Worm (Caenorhabditis elegans) whole organism, L1 larva: ENCODE results near the gene hpo-19.
A peak's percentile ranks its signal among the peaks of the same experiment; 100 is the strongest.

Experiments used
- C16A3.4 ChIP-seq: fragments of 150-350 bp; optimal IDR thresholded peaks from 2 replicates; lab custom pipeline; 2014; ENCODE audit warnings: missing biosample characterization, missing genetic modification characterization
- Y116A8C.19 ChIP-seq: sonication (generic microtip); optimal IDR thresholded peaks from 2 replicates; lab custom pipeline; 2016; ENCODE audit warnings: missing compliant biosample characterization, missing genetic modification characterization, borderline replicate concordance
- alr-1 ChIP-seq: fragments of 200-800 bp; sonication (Bioruptor generic); optimal IDR thresholded peaks from 2 replicates; lab custom pipeline; 2018; ENCODE audit warnings: borderline replicate concordance, mild to moderate bottlenecking, missing genetic modification characterization, missing compliant biosample characterization
- aly-2 ChIP-seq: fragments of 150-350 bp; optimal IDR thresholded peaks from 2 replicates; lab custom pipeline; 2014; ENCODE audit warnings: missing biosample characterization, missing genetic modification characterization
- ama-1 ChIP-seq: fragments of 150-350 bp; optimal IDR thresholded peaks from 2 replicates; lab custom pipeline; 2014
- blmp-1 ChIP-seq: fragments of 150-350 bp; optimal IDR thresholded peaks from 2 replicates; lab custom pipeline; 2014; ENCODE audit warnings: missing biosample characterization, missing genetic modification characterization
- ceh-8 ChIP-seq: fragments of 200-800 bp; sonication (Bioruptor generic); optimal IDR thresholded peaks from 2 replicates; lab custom pipeline; 2018; ENCODE audit warnings: mild to moderate bottlenecking, missing genetic modification characterization, moderate library complexity, missing compliant biosample characterization
- dsc-1 ChIP-seq: sonication (generic microtip); optimal IDR thresholded peaks from 2 replicates; lab custom pipeline; 2016; ENCODE audit warnings: mild to moderate bottlenecking, missing genetic modification characterization, missing compliant biosample characterization
- efl-1 ChIP-seq, 4 experiments: fragments of 150-350 bp; optimal IDR thresholded peaks in 3 of 4; peaks in 1 of 4; 1 replicate in 1 of 4; 2 replicates in 3 of 4; lab custom pipeline; 2014; ENCODE audit warnings: missing biosample characterization in 2 of 4, missing genetic modification characterization in 2 of 4, missing genetic modification reagents in 2 of 4
- egl-13 ChIP-seq: sonication (generic microtip); optimal IDR thresholded peaks from 2 replicates; lab custom pipeline; 2016; ENCODE audit warnings: missing genotype, missing genetic modification reagents, missing genetic modification characterization, missing compliant biosample characterization
- egl-27 ChIP-seq, 2 experiments: fragments of 150-350 bp in 1 of 2; sonication (generic microtip); optimal IDR thresholded peaks; 3 replicates each; lab custom pipeline; 2017 to 2018; ENCODE audit warnings: missing biosample characterization in 2 of 2, missing genetic modification characterization in 2 of 2, missing genetic modification reagents in 2 of 2
- elt-2 ChIP-seq: sonication (generic microtip); optimal IDR thresholded peaks from 2 replicates; lab custom pipeline; 2016; ENCODE audit warnings: missing genetic modification characterization, mild to moderate bottlenecking, inconsistent platforms, missing compliant biosample characterization, missing genetic modification reagents
- fkh-4 ChIP-seq: sonication (generic microtip); optimal IDR thresholded peaks from 2 replicates; lab custom pipeline; 2016; ENCODE audit warnings: missing compliant biosample characterization, missing genetic modification characterization, borderline replicate concordance
- grh-1 ChIP-seq: fragments of 200-800 bp; sonication (Bioruptor generic); IDR thresholded peaks from 2 replicates; pipeline ENCODE4 v1.3.6; 2022; ENCODE audit warnings: missing genetic modification reagents, missing genetic modification characterization, missing compliant biosample characterization
- hlh-4 ChIP-seq: sonication (generic microtip); optimal IDR thresholded peaks from 2 replicates; lab custom pipeline; 2016; ENCODE audit warnings: mild to moderate bottlenecking, missing genetic modification characterization, missing compliant biosample characterization
- lin-13 ChIP-seq: fragments of 150-350 bp; optimal IDR thresholded peaks from 2 replicates; lab custom pipeline; 2014; ENCODE audit warnings: missing biosample characterization, missing genetic modification reagents, missing genetic modification characterization
- lin-14 ChIP-seq: fragments of 200-800 bp; sonication (Bioruptor generic); optimal IDR thresholded peaks from 2 replicates; lab custom pipeline; 2018; ENCODE audit warnings: mild to moderate bottlenecking, missing genetic modification characterization, moderate library complexity, missing compliant biosample characterization
- lin-35 ChIP-seq, 2 experiments: fragments of 150-350 bp; optimal IDR thresholded peaks; 2 replicates each; lab custom pipeline; 2014; ENCODE audit warnings: missing biosample characterization in 2 of 2, missing genetic modification characterization in 2 of 2, missing genetic modification reagents in 2 of 2
- mdl-1 ChIP-seq, 2 experiments: fragments of 150-350 bp; optimal IDR thresholded peaks; 2 replicates each; lab custom pipeline; 2014 to 2017; ENCODE audit warnings: missing biosample characterization in 2 of 2, missing genetic modification characterization in 2 of 2, inconsistent platforms in 1 of 2
- mef-2 ChIP-seq: fragments of 150-350 bp; optimal IDR thresholded peaks from 2 replicates; lab custom pipeline; 2014; ENCODE audit warnings: missing biosample characterization, missing genetic modification characterization
- mep-1 ChIP-seq: fragments of 150-350 bp; optimal IDR thresholded peaks from 2 replicates; lab custom pipeline; 2014; ENCODE audit warnings: missing biosample characterization, missing genetic modification characterization
- nhr-12 ChIP-seq: sonication (generic microtip); optimal IDR thresholded peaks from 2 replicates; lab custom pipeline; 2017; ENCODE audit warnings: missing biosample characterization, missing genetic modification characterization
- nhr-20 ChIP-seq: sonication (generic microtip); optimal IDR thresholded peaks from 2 replicates; lab custom pipeline; 2016; ENCODE audit warnings: mild to moderate bottlenecking, missing genetic modification characterization, missing compliant biosample characterization
- nhr-47 ChIP-seq: sonication (generic microtip); optimal IDR thresholded peaks from 2 replicates; lab custom pipeline; 2016; ENCODE audit warnings: mild to moderate bottlenecking, missing genetic modification characterization, moderate library complexity, missing compliant biosample characterization
- nhr-71 ChIP-seq: sonication (generic microtip); optimal IDR thresholded peaks from 2 replicates; lab custom pipeline; 2016; ENCODE audit warnings: mild to moderate bottlenecking, missing genetic modification characterization, moderate library complexity, missing compliant biosample characterization
- nhr-76 ChIP-seq: sonication (generic microtip); optimal IDR thresholded peaks from 2 replicates; lab custom pipeline; 2017; ENCODE audit warnings: missing biosample characterization, missing genetic modification characterization
- pqm-1 ChIP-seq: sonication (generic microtip); optimal IDR thresholded peaks from 3 replicates; lab custom pipeline; 2017; ENCODE audit warnings: missing biosample characterization, missing genetic modification characterization
- rnt-1 ChIP-seq: sonication (generic microtip); optimal IDR thresholded peaks from 2 replicates; lab custom pipeline; 2016; ENCODE audit warnings: mild to moderate bottlenecking, missing genetic modification characterization, moderate library complexity, missing compliant biosample characterization
- sup-37 ChIP-seq: fragments of 200-800 bp; sonication (Bioruptor generic); optimal IDR thresholded peaks from 2 replicates; lab custom pipeline; 2018; ENCODE audit warnings: mild to moderate bottlenecking, missing genetic modification characterization, missing compliant biosample characterization
- tlp-1 ChIP-seq: fragments of 150-350 bp; optimal IDR thresholded peaks from 2 replicates; lab custom pipeline; 2014; ENCODE audit warnings: missing biosample characterization, missing genetic modification characterization
- unc-30 ChIP-seq: sonication (generic microtip); optimal IDR thresholded peaks from 2 replicates; lab custom pipeline; 2017; ENCODE audit warnings: missing biosample characterization, missing genetic modification characterization
- vab-15 ChIP-seq: sonication (generic microtip); optimal IDR thresholded peaks from 2 replicates; lab custom pipeline; 2017; ENCODE audit warnings: missing genotype, mild to moderate bottlenecking, missing genetic modification characterization, missing compliant biosample characterization
- xbp-1 ChIP-seq: sonication (generic microtip); optimal IDR thresholded peaks from 2 replicates; lab custom pipeline; 2016; ENCODE audit warnings: missing genetic modification characterization, missing compliant biosample characterization

hpo-19 gene

ce11 chrV:6400950-6401551, 35.4 kb upstream of the hpo-19 start:
- TF ChIP-seq pqm-1 (tag; lab: Kevin White, UChicago): no peak
- no peak for TF ChIP-seq nhr-12 (tag; lab: Kevin White, UChicago)
- TF ChIP-seq egl-13 (tag; lab: Kevin White, UChicago): no peak
- TF ChIP-seq aly-2 (tag; lab: Kevin White, UChicago): peak; percentile 52
- no peak for TF ChIP-seq ceh-8 (GFP tag; lab: Kevin White, UChicago)

DNA sequence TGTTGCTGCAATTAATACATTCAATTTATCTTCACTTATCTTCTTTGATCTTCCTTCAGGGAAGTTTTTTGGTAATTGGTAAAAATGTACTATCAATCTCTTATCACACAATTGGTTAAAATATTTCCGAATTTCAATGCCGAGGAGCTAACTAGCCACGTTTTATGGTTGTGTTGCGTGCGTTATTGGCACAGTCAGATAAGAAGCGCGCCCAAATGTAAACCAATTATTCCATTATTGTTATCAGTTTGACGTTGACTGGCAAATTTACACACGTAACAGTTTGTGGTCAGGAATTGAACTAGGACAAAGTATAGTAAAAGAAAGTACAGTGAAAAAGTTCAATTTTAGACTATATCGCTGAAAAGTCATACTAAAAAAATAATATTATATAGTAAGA, 28.9 kb upstream of the hpo-19 start:
- TF ChIP-seq lin-14 (GFP tag; lab: Kevin White, UChicago) (peak; percentile 17), lin-35 (GFP tag; optimal IDR thresholded peaks at IDR 0.05; lab: Kevin White, UChicago) (peak in 1 of 2 experiments; percentile 32), vab-15 (no peak), blmp-1 (tag; lab: Kevin White, UChicago) (no peak), mep-1 (tag; lab: Kevin White, UChicago) (no peak), dsc-1 (tag; lab: Kevin White, UChicago) (no peak), rnt-1 (tag; lab: Kevin White, UChicago) (no peak), grh-1 (no peak), elt-2 (tag; lab: Kevin White, UChicago) (peak; percentile 77), sup-37 (GFP tag; lab: Kevin White, UChicago) (no peak), nhr-47 (tag; lab: Kevin White, UChicago) (no peak), efl-1 (optimal IDR thresholded peaks at IDR 0.05; lab: Kevin White, UChicago) (no peak), efl-1 (GFP tag; optimal IDR thresholded peaks at IDR 0.05 in 1 of 2; lab: Kevin White, UChicago) (no peak), egl-27 (tag; optimal IDR thresholded peaks at IDR 0.05; lab: Kevin White, UChicago) (no peak)

- no peak for TF ChIP-seq lin-13
- peak; percentile 3 for TF ChIP-seq elt-2 (tag; lab: Kevin White, UChicago)
Observed at ce11 chrV:6408733-6409227, 27.7 kb upstream of the hpo-19 start, which contains the start of gene bcf-1. Gene bcf-1, minus strand, starts transcription at chrV:6408783.

- TF ChIP-seq C16A3.4 (tag; lab: Kevin White, UChicago) (no peak), fkh-4 (no peak), elt-2 (tag; lab: Kevin White, UChicago) (peak; percentile 95), nhr-47 (tag; lab: Kevin White, UChicago) (no peak), tlp-1 (tag; lab: Kevin White, UChicago) (peak; percentile 10), alr-1 (tag; lab: Kevin White, UChicago) (no peak), mef-2 (no peak), hlh-4 (tag; lab: Kevin White, UChicago) (no peak), mdl-1 (tag; optimal IDR thresholded peaks at IDR 0.05; lab: Kevin White, UChicago) (peak in 1 of 2 experiments; percentile 8), efl-1 (optimal IDR thresholded peaks at IDR 0.05; lab: Kevin White, UChicago) (no peak), efl-1 (GFP tag; optimal IDR thresholded peaks at IDR 0.05 in 1 of 2; lab: Kevin White, UChicago) (peak in 1 of 2 experiments; percentile 37), Y116A8C.19 (no peak), nhr-20 (peak; percentile 50), lin-35 (GFP tag; optimal IDR thresholded peaks at IDR 0.05; lab: Kevin White, UChicago) (peak in 1 of 2 experiments; percentile 14), unc-30 (tag; lab: Kevin White, UChicago) (no peak), ama-1 (no peak), xbp-1 (tag; lab: Kevin White, UChicago) (no peak), nhr-71 (peak; percentile 21), lin-14 (GFP tag; lab: Kevin White, UChicago) (peak; percentile 8)
Observed at ce11 chrV:6411161-6411560, 25.3 kb upstream of the hpo-19 start.

ce11 chrV:6413057-6413456, 23.4 kb upstream of the hpo-19 start:
- TF ChIP-seq lin-35 (GFP tag; optimal IDR thresholded peaks at IDR 0.05; lab: Kevin White, UChicago): peak in 1 of 2 experiments; percentile 5
- peak; percentile 96 for TF ChIP-seq elt-2 (tag; lab: Kevin White, UChicago)
- TF ChIP-seq nhr-76 (tag; lab: Kevin White, UChicago): no peak
- TF ChIP-seq, all 84 proteins: peak for 2
